Worm (Caenorhabditis elegans) whole organism, young adult: ENCODE measurements around the gene F22E5.7.
A peak's percentile ranks its signal among the peaks of the same experiment; 100 is the strongest.
"Not testable (repeated sequence)": the region's sequence is repeated elsewhere in the genome, so short reads cannot be mapped to it uniquely, and the experiment has no call there.

ENCODE experiments used
- B0019.2 ChIP-seq: fragments of 200-800 bp; sonication (Bioruptor generic); conservative IDR thresholded peaks from 2 replicates; pipeline ENCODE4 v1.3.6; 2022; ENCODE audit warnings: missing genetic modification reagents, missing genetic modification characterization, missing compliant biosample characterization
- B0336.3 ChIP-seq: fragments of 200-800 bp; sonication (Bioruptor generic); IDR thresholded peaks from 2 replicates; pipeline ENCODE4 v1.3.6; 2022; ENCODE audit warnings: missing genetic modification characterization, missing compliant biosample characterization
- F33H1.4 ChIP-seq: fragments of 200-800 bp; sonication (Bioruptor generic); IDR thresholded peaks from 2 replicates; pipeline ENCODE4 v1.3.6; 2022; ENCODE audit warnings: missing genetic modification reagents, missing genetic modification characterization, missing compliant biosample characterization
- F55B11.4 ChIP-seq: sonication (generic microtip); optimal IDR thresholded peaks from 2 replicates; lab custom pipeline; 2016; ENCODE audit warnings: missing compliant biosample characterization, missing genetic modification characterization, borderline replicate concordance; ENCODE audit not compliant: insufficient read depth
- F57C9.4 ChIP-seq: sonication (generic microtip); optimal IDR thresholded peaks from 2 replicates; lab custom pipeline; 2017; ENCODE audit warnings: mild to moderate bottlenecking, missing genetic modification characterization, missing compliant biosample characterization
- K12H6.12 ChIP-seq: fragments of 200-800 bp; sonication (Bioruptor generic); optimal IDR thresholded peaks from 2 replicates; lab custom pipeline; 2018; ENCODE audit warnings: mild to moderate bottlenecking, missing genetic modification characterization, missing compliant biosample characterization
- ZK185.1 ChIP-seq: sonication (generic microtip); optimal IDR thresholded peaks from 2 replicates; lab custom pipeline; 2016; ENCODE audit warnings: mild to moderate bottlenecking, missing genetic modification characterization, missing compliant biosample characterization; ENCODE audit not compliant: poor library complexity, severe bottlenecking
- aptf-2 ChIP-seq: fragments of 200-800 bp; sonication (Bioruptor generic); conservative IDR thresholded peaks from 2 replicates; pipeline ENCODE4 v1.3.6; 2022; ENCODE audit warnings: missing genetic modification reagents, missing genetic modification characterization, missing compliant biosample characterization
- atf-7 ChIP-seq: sonication (generic microtip); optimal IDR thresholded peaks from 2 replicates; lab custom pipeline; 2017; ENCODE audit warnings: mild to moderate bottlenecking, missing genetic modification characterization, missing compliant biosample characterization
- attf-3 ChIP-seq: fragments of 200-800 bp; sonication (Bioruptor generic); conservative IDR thresholded peaks from 2 replicates; pipeline ENCODE4 v1.3.6; 2022; ENCODE audit warnings: missing genetic modification reagents, missing genetic modification characterization, missing compliant biosample characterization
- bed-1 ChIP-seq: fragments of 200-800 bp; sonication (Bioruptor generic); IDR thresholded peaks from 2 replicates; pipeline ENCODE4 v1.3.6; 2022; ENCODE audit warnings: missing genetic modification reagents, missing genetic modification characterization, missing compliant biosample characterization
- chd-7 ChIP-seq: sonication (generic microtip); optimal IDR thresholded peaks from 2 replicates; lab custom pipeline; 2016; ENCODE audit warnings: mild to moderate bottlenecking, missing genetic modification characterization, moderate library complexity, missing compliant biosample characterization
- die-1 ChIP-seq: sonication (generic microtip); optimal IDR thresholded peaks from 2 replicates; lab custom pipeline; 2016; ENCODE audit warnings: missing genotype, mild to moderate bottlenecking, missing genetic modification characterization, missing compliant biosample characterization
- dox-1 ChIP-seq: fragments of 200-800 bp; sonication (Bioruptor generic); IDR thresholded peaks from 2 replicates; pipeline ENCODE4 v1.3.6; 2022; ENCODE audit warnings: missing genetic modification reagents, missing genetic modification characterization, missing compliant biosample characterization
- efl-1 ChIP-seq: fragments of 150-350 bp; optimal IDR thresholded peaks from 2 replicates; lab custom pipeline; 2014; ENCODE audit warnings: missing biosample characterization, missing genetic modification reagents, missing genetic modification characterization
- egrh-3 ChIP-seq: fragments of 200-800 bp; sonication (Bioruptor generic); IDR thresholded peaks from 2 replicates; pipeline ENCODE4 v1.3.6; 2022; ENCODE audit warnings: missing genetic modification reagents, missing genetic modification characterization, missing compliant biosample characterization
- ekl-4 ChIP-seq: fragments of 200-800 bp; sonication (Bioruptor generic); IDR thresholded peaks from 2 replicates; pipeline ENCODE4 v1.3.6; 2022; ENCODE audit warnings: missing genetic modification reagents, missing genetic modification characterization, missing compliant biosample characterization
- him-1 ChIP-seq: sonication (generic microtip); optimal IDR thresholded peaks from 2 replicates; lab custom pipeline; 2016; ENCODE audit warnings: missing genotype, missing genetic modification reagents, missing genetic modification characterization, missing compliant biosample characterization
- lsy-27 ChIP-seq: sonication (generic microtip); optimal IDR thresholded peaks from 2 replicates; lab custom pipeline; 2017; ENCODE audit warnings: missing genetic modification characterization, mild to moderate bottlenecking, missing compliant biosample characterization, antibody characterized with exemption, missing genotype, borderline replicate concordance; ENCODE audit not compliant: insufficient read depth
- madf-10 ChIP-seq: sonication (generic microtip); optimal IDR thresholded peaks from 2 replicates; lab custom pipeline; 2016; ENCODE audit warnings: mild to moderate bottlenecking, missing genetic modification characterization, missing compliant biosample characterization
- madf-6 ChIP-seq: fragments of 200-800 bp; sonication (Bioruptor generic); IDR thresholded peaks from 2 replicates; pipeline ENCODE4 v1.3.6; 2022; ENCODE audit warnings: missing genetic modification reagents, missing genetic modification characterization, missing compliant biosample characterization
- madf-8 ChIP-seq: fragments of 200-800 bp; sonication (Bioruptor generic); conservative IDR thresholded peaks from 2 replicates; pipeline ENCODE4 v1.3.6; 2022; ENCODE audit warnings: missing genetic modification reagents, missing genetic modification characterization, missing compliant biosample characterization
- nfya-1 ChIP-seq: sonication (generic microtip); optimal IDR thresholded peaks from 2 replicates; lab custom pipeline; 2017; ENCODE audit warnings: antibody characterized with exemption, missing compliant biosample characterization, missing genetic modification characterization, borderline replicate concordance; ENCODE audit not compliant: insufficient read depth
- nhr-179 ChIP-seq: sonication (generic microtip); optimal IDR thresholded peaks from 2 replicates; lab custom pipeline; 2016; ENCODE audit warnings: mild to moderate bottlenecking, missing genetic modification characterization, missing compliant biosample characterization
- nhr-80 ChIP-seq: sonication (generic microtip); optimal IDR thresholded peaks from 2 replicates; lab custom pipeline; 2016; ENCODE audit warnings: missing genetic modification characterization, missing compliant biosample characterization
- rcor-1 ChIP-seq: fragments of 200-800 bp; sonication (Bioruptor generic); IDR thresholded peaks from 2 replicates; pipeline ENCODE4 v1.3.6; 2022; ENCODE audit warnings: missing genetic modification reagents, missing genetic modification characterization, missing compliant biosample characterization
- repo-1 ChIP-seq: sonication (generic microtip); optimal IDR thresholded peaks from 2 replicates; lab custom pipeline; 2017; ENCODE audit warnings: mild to moderate bottlenecking, missing genetic modification characterization, missing compliant biosample characterization
- snpc-4 ChIP-seq, 5 experiments: fragments of 150-350 bp in 1 of 5; sonication (generic microtip) in 4 of 5; optimal IDR thresholded peaks; 2 replicates each; lab custom pipeline; 2014 to 2018; ENCODE audit warnings: missing genetic modification characterization in 5 of 5, missing biosample characterization in 3 of 5, antibody characterized with exemption in 2 of 5, mild to moderate bottlenecking in 2 of 5, missing compliant biosample characterization in 2 of 5, missing genotype in 2 of 5, moderate library complexity in 2 of 5, missing genetic modification reagents in 1 of 5
- sptf-2 ChIP-seq: fragments of 200-800 bp; sonication (Bioruptor generic); optimal IDR thresholded peaks from 2 replicates; lab custom pipeline; 2018; ENCODE audit warnings: mild to moderate bottlenecking, missing genetic modification characterization, missing compliant biosample characterization
- tbp1 ChIP-seq: fragments of 200-800 bp; sonication (Bioruptor generic); optimal IDR thresholded peaks from 2 replicates; lab custom pipeline; 2018; ENCODE audit warnings: mild to moderate bottlenecking, missing genetic modification characterization, missing compliant biosample characterization
- tbx-9 ChIP-seq: sonication (generic microtip); optimal IDR thresholded peaks from 2 replicates; lab custom pipeline; 2016; ENCODE audit warnings: borderline replicate concordance, missing genetic modification characterization, inconsistent platforms, missing compliant biosample characterization
- ztf-22 ChIP-seq: fragments of 200-800 bp; sonication (Bioruptor generic); optimal IDR thresholded peaks from 2 replicates; lab custom pipeline; 2018; ENCODE audit warnings: mild to moderate bottlenecking, missing genetic modification characterization, moderate library complexity, missing compliant biosample characterization
- ztf-25 ChIP-seq: fragments of 200-800 bp; sonication (Bioruptor generic); IDR thresholded peaks from 2 replicates; pipeline ENCODE4 v1.3.6; 2022; ENCODE audit warnings: missing genetic modification reagents, missing genetic modification characterization, missing compliant biosample characterization
- ztf-6 ChIP-seq: fragments of 200-800 bp; sonication (Bioruptor generic); IDR thresholded peaks from 2 replicates; pipeline ENCODE4 v1.3.6; 2022; ENCODE audit warnings: missing genetic modification reagents, missing genetic modification characterization, missing compliant biosample characterization

The F22E5.7 gene

ce11 chrII:2673534-2673933, 31.7 kb downstream of the F22E5.7 start, which contains the start of the genes F22E5.20 and F22E5.1:
Gene F22E5.20, minus strand, starts transcription at chrII:2673634.
Gene F22E5.1, plus strand, starts transcription at chrII:2673775.
- not testable (repeated sequence) for TF ChIP-seq sptf-2 (GFP tag; lab: Kevin White, UChicago); die-1; chd-7 (tag; lab: Kevin White, UChicago)

ce11 chrII:2677534-2678168, 35.8 kb downstream of the F22E5.7 start, which contains the start of gene F22E5.17:
Gene F22E5.17, plus strand, starts transcription at chrII:2678041.
- no peak for TF ChIP-seq repo-1 (tag; lab: Kevin White, UChicago)
- no peak for TF ChIP-seq B0336.3 (GFP tag; lab: Robert Waterston, UW)
- TF ChIP-seq madf-6 (GFP tag; lab: Robert Waterston, UW) = peak; percentile 74
- TF ChIP-seq ZK185.1 (tag; lab: Kevin White, UChicago) = no peak
- TF ChIP-seq F55B11.4 (tag; lab: Kevin White, UChicago) = no peak
- TF ChIP-seq ztf-6 (GFP tag; lab: Robert Waterston, UW) = no peak
- TF ChIP-seq F57C9.4 = no peak
- TF ChIP-seq K12H6.12 (tag; lab: Kevin White, UChicago) = no peak
- peak; percentile 62 for TF ChIP-seq madf-8 (GFP tag; lab: Robert Waterston, UW)
- peak; percentile 77 for TF ChIP-seq aptf-2 (GFP tag; lab: Robert Waterston, UW)
- TF ChIP-seq B0019.2 (GFP tag; lab: Robert Waterston, UW) = no peak
- no peak for TF ChIP-seq nhr-179
- TF ChIP-seq attf-3 (GFP tag; lab: Robert Waterston, UW) = no peak
- 0 out of 2 replicates have a peak, but pooled peaks have one; percentile 10 for TF ChIP-seq ekl-4 (GFP tag; lab: Robert Waterston, UW)
- peak; percentile 84 for TF ChIP-seq nhr-80 (tag; lab: Kevin White, UChicago)
- TF ChIP-seq bed-1 (GFP tag; lab: Robert Waterston, UW) = no peak
- peak; percentile 63 for TF ChIP-seq efl-1 (GFP tag; lab: Kevin White, UChicago)
- TF ChIP-seq rcor-1 (GFP tag; lab: Robert Waterston, UW) = no peak
- TF ChIP-seq snpc-4 (GFP tag; optimal IDR thresholded peaks at IDR 0.05; lab: Kevin White, UChicago) = no peak
- peak in 1 of 4 experiments; percentile 36 for TF ChIP-seq snpc-4 (tag; optimal IDR thresholded peaks at IDR 0.05; lab: Kevin White, UChicago)
- TF ChIP-seq atf-7 (tag; lab: Kevin White, UChicago) = peak; percentile 36
- 0 out of 2 replicates have a peak, but pooled peaks have one; percentile 17 for TF ChIP-seq dox-1

ce11 chrII:2681118-2681517, 39.2 kb downstream of the F22E5.7 start, which contains the start of gene F34D6.1:
Gene F34D6.1, minus strand, starts transcription at chrII:2681218.
- TF ChIP-seq rcor-1 (GFP tag; lab: Robert Waterston, UW) (no peak), F55B11.4 (tag; lab: Kevin White, UChicago) (no peak), him-1 (tag; lab: Kevin White, UChicago) (no peak), tbp1 (GFP tag; lab: Kevin White, UChicago) (no peak), madf-10 (no peak), nfya-1 (no peak), egrh-3 (GFP tag; lab: Robert Waterston, UW) (no peak), F33H1.4 (no peak), ztf-25 (GFP tag; lab: Robert Waterston, UW) (no peak), tbx-9 (tag; lab: Kevin White, UChicago) (no peak), lsy-27 (tag; lab: Kevin White, UChicago) (no peak), ztf-22 (GFP tag; lab: Kevin White, UChicago) (no peak)
